Worm (Caenorhabditis elegans) whole organism, mixed stage, embryonic: ENCODE results near the gene nlp-31.

Experiments used
- ces-1 ChIP-seq: fragments of 150-350 bp; optimal IDR thresholded peaks from 2 replicates; lab custom pipeline; 2014; ENCODE audit warnings: missing biosample characterization, missing genetic modification reagents, missing genetic modification characterization
- elt-1 ChIP-seq: sonication (generic microtip); optimal IDR thresholded peaks from 2 replicates; lab custom pipeline; 2017; ENCODE audit warnings: missing genetic modification characterization, mild to moderate bottlenecking, missing compliant biosample characterization, antibody characterized with exemption, moderate library complexity, borderline replicate concordance; ENCODE audit not compliant: insufficient read depth
- nhr-12 ChIP-seq: fragments of 150-350 bp; optimal IDR thresholded peaks from 2 replicates; lab custom pipeline; 2014; ENCODE audit warnings: missing biosample characterization, missing genetic modification characterization
- nhr-2 ChIP-seq: fragments of 150-350 bp; optimal IDR thresholded peaks from 2 replicates; lab custom pipeline; 2014; ENCODE audit warnings: missing biosample characterization, missing genetic modification characterization
- nhr-76 ChIP-seq: sonication (generic microtip); optimal IDR thresholded peaks from 2 replicates; lab custom pipeline; 2017; ENCODE audit warnings: missing biosample characterization, missing genetic modification characterization
- unc-39 ChIP-seq: fragments of 150-350 bp; optimal IDR thresholded peaks from 2 replicates; lab custom pipeline; 2014; ENCODE audit warnings: missing biosample characterization, missing genetic modification characterization
- unc-62 ChIP-seq: fragments of 150-350 bp; optimal IDR thresholded peaks from 2 replicates; lab custom pipeline; 2014; ENCODE audit warnings: missing biosample characterization, missing genetic modification reagents, missing genetic modification characterization

- TF ChIP-seq unc-62 (GFP tag; lab: Kevin White, UChicago) = no peak
- TF ChIP-seq ces-1 (GFP tag; lab: Kevin White, UChicago) = no peak
- TF ChIP-seq unc-39 = no peak
- no peak for TF ChIP-seq nhr-2 (tag; lab: Kevin White, UChicago)
- TF ChIP-seq elt-1 = no peak
- no peak for TF ChIP-seq nhr-12 (tag; lab: Kevin White, UChicago)
- TF ChIP-seq nhr-76 (tag; lab: Kevin White, UChicago) = no peak
Observed at ce11 chrV:3935892-3936478, 43.9 kb upstream of the nlp-31 start, which contains the start of gene cyp-35A5.
